Worm (Caenorhabditis elegans) whole organism, young adult: Measurements from ENCODE around the gene gphr-2.

ENCODE experiments used
- C17E4.6 ChIP-seq: fragments of 200-800 bp; sonication (Bioruptor generic); IDR thresholded peaks from 2 replicates; pipeline ENCODE4 v1.3.6; 2022; ENCODE audit warnings: missing genetic modification reagents, missing genetic modification characterization, missing compliant biosample characterization
- F10E7.11 ChIP-seq: sonication (generic microtip); optimal IDR thresholded peaks from 2 replicates; lab custom pipeline; 2017; ENCODE audit warnings: mild to moderate bottlenecking, missing genetic modification characterization, moderate library complexity, missing compliant biosample characterization
- F22D6.2 ChIP-seq: sonication (generic microtip); optimal IDR thresholded peaks from 2 replicates; lab custom pipeline; 2016; ENCODE audit warnings: mild to moderate bottlenecking, missing genetic modification characterization, missing compliant biosample characterization
- F23B12.7 ChIP-seq: sonication (generic microtip); optimal IDR thresholded peaks from 2 replicates; lab custom pipeline; 2017; ENCODE audit warnings: missing genetic modification characterization, mild to moderate bottlenecking, missing compliant biosample characterization, antibody characterized with exemption, moderate library complexity; ENCODE audit not compliant: insufficient read depth
- F37B4.10 ChIP-seq: fragments of 200-800 bp; sonication (Bioruptor generic); IDR thresholded peaks from 2 replicates; pipeline ENCODE4 v1.3.6; 2022; ENCODE audit warnings: missing genetic modification characterization, missing compliant biosample characterization
- F49E8.2 ChIP-seq: sonication (generic microtip); optimal IDR thresholded peaks from 3 replicates; lab custom pipeline; 2017; ENCODE audit warnings: missing genetic modification characterization, mild to moderate bottlenecking, missing compliant biosample characterization, antibody characterized with exemption, moderate library complexity; ENCODE audit not compliant: insufficient read depth
- F55B11.4 ChIP-seq: sonication (generic microtip); optimal IDR thresholded peaks from 2 replicates; lab custom pipeline; 2016; ENCODE audit warnings: missing compliant biosample characterization, missing genetic modification characterization, borderline replicate concordance; ENCODE audit not compliant: insufficient read depth
- F57C9.4 ChIP-seq: sonication (generic microtip); optimal IDR thresholded peaks from 2 replicates; lab custom pipeline; 2017; ENCODE audit warnings: mild to moderate bottlenecking, missing genetic modification characterization, missing compliant biosample characterization
- K11D2.4 ChIP-seq: fragments of 200-800 bp; sonication (Bioruptor generic); IDR thresholded peaks from 2 replicates; pipeline ENCODE4 v1.3.6; 2022; ENCODE audit warnings: missing genetic modification reagents, missing genetic modification characterization, missing compliant biosample characterization
- T07F8.4 ChIP-seq: sonication (generic microtip); optimal IDR thresholded peaks from 2 replicates; lab custom pipeline; 2016; ENCODE audit warnings: mild to moderate bottlenecking, missing genetic modification characterization, moderate library complexity, missing compliant biosample characterization
- Y67H2A.10 ChIP-seq: fragments of 200-800 bp; sonication (Bioruptor generic); conservative IDR thresholded peaks from 2 replicates; pipeline ENCODE4 v1.3.6; 2022; ENCODE audit warnings: missing genetic modification reagents, missing genetic modification characterization, missing compliant biosample characterization
- ZK185.1 ChIP-seq: sonication (generic microtip); optimal IDR thresholded peaks from 2 replicates; lab custom pipeline; 2016; ENCODE audit warnings: mild to moderate bottlenecking, missing genetic modification characterization, missing compliant biosample characterization; ENCODE audit not compliant: poor library complexity, severe bottlenecking
- athp-1 ChIP-seq: sonication (generic microtip); optimal IDR thresholded peaks from 2 replicates; lab custom pipeline; 2017; ENCODE audit warnings: mild to moderate bottlenecking, missing genetic modification characterization, missing compliant biosample characterization
- attf-6 ChIP-seq: fragments of 200-800 bp; sonication (Bioruptor generic); IDR thresholded peaks from 2 replicates; pipeline ENCODE4 v1.3.6; 2022; ENCODE audit warnings: missing genetic modification reagents, missing genetic modification characterization, missing compliant biosample characterization
- bed-1 ChIP-seq: fragments of 200-800 bp; sonication (Bioruptor generic); IDR thresholded peaks from 2 replicates; pipeline ENCODE4 v1.3.6; 2022; ENCODE audit warnings: missing genetic modification reagents, missing genetic modification characterization, missing compliant biosample characterization
- ccch-3 ChIP-seq: fragments of 200-800 bp; sonication (Bioruptor generic); optimal IDR thresholded peaks from 2 replicates; lab custom pipeline; 2018; ENCODE audit warnings: mild to moderate bottlenecking, missing genetic modification characterization, missing compliant biosample characterization
- cebp-2 ChIP-seq: fragments of 200-800 bp; sonication (Bioruptor generic); IDR thresholded peaks from 2 replicates; pipeline ENCODE4 v1.3.6; 2022; ENCODE audit warnings: missing genetic modification characterization, missing compliant biosample characterization
- ceh-27 ChIP-seq: fragments of 200-800 bp; sonication (Bioruptor generic); optimal IDR thresholded peaks from 2 replicates; lab custom pipeline; 2018; ENCODE audit warnings: mild to moderate bottlenecking, missing genetic modification characterization, moderate library complexity, missing compliant biosample characterization
- ceh-58 ChIP-seq: fragments of 200-800 bp; sonication (Bioruptor generic); IDR thresholded peaks from 2 replicates; pipeline ENCODE4 v1.3.6; 2022; ENCODE audit warnings: missing genetic modification characterization, missing compliant biosample characterization
- ceh-79 ChIP-seq: sonication (generic microtip); optimal IDR thresholded peaks from 2 replicates; lab custom pipeline; 2017; ENCODE audit warnings: mild to moderate bottlenecking, missing genetic modification characterization, missing compliant biosample characterization
- chd-7 ChIP-seq: sonication (generic microtip); optimal IDR thresholded peaks from 2 replicates; lab custom pipeline; 2016; ENCODE audit warnings: mild to moderate bottlenecking, missing genetic modification characterization, moderate library complexity, missing compliant biosample characterization
- dox-1 ChIP-seq: fragments of 200-800 bp; sonication (Bioruptor generic); IDR thresholded peaks from 2 replicates; pipeline ENCODE4 v1.3.6; 2022; ENCODE audit warnings: missing genetic modification reagents, missing genetic modification characterization, missing compliant biosample characterization
- egl-18 ChIP-seq: fragments of 200-800 bp; sonication (Bioruptor generic); IDR thresholded peaks from 2 replicates; pipeline ENCODE4 v1.3.6; 2022; ENCODE audit warnings: missing genetic modification reagents, missing genetic modification characterization, missing compliant biosample characterization
- ekl-4 ChIP-seq: fragments of 200-800 bp; sonication (Bioruptor generic); IDR thresholded peaks from 2 replicates; pipeline ENCODE4 v1.3.6; 2022; ENCODE audit warnings: missing genetic modification reagents, missing genetic modification characterization, missing compliant biosample characterization
- gei-17 ChIP-seq: fragments of 200-800 bp; sonication (Bioruptor generic); optimal IDR thresholded peaks from 2 replicates; lab custom pipeline; 2018; ENCODE audit warnings: mild to moderate bottlenecking, missing genetic modification characterization, missing compliant biosample characterization
- him-1 ChIP-seq: sonication (generic microtip); optimal IDR thresholded peaks from 2 replicates; lab custom pipeline; 2016; ENCODE audit warnings: missing genotype, missing genetic modification reagents, missing genetic modification characterization, missing compliant biosample characterization
- hrde-1 ChIP-seq: sonication (generic microtip); optimal IDR thresholded peaks from 2 replicates; lab custom pipeline; 2016; ENCODE audit warnings: missing genetic modification characterization, mild to moderate bottlenecking, missing compliant biosample characterization, moderate library complexity, missing genotype, missing genetic modification reagents, borderline replicate concordance
- let-607 ChIP-seq, 2 experiments: fragments of 200-800 bp in 1 of 2; sonication (Bioruptor generic) in 1 of 2; sonication (generic microtip) in 1 of 2; optimal IDR thresholded peaks; 2 replicates each; lab custom pipeline; 2016 to 2018; ENCODE audit warnings: mild to moderate bottlenecking in 2 of 2, missing compliant biosample characterization in 2 of 2, missing genetic modification characterization in 2 of 2, moderate library complexity in 2 of 2, missing genotype in 1 of 2
- lin-40 ChIP-seq: sonication (generic microtip); optimal IDR thresholded peaks from 2 replicates; lab custom pipeline; 2016; ENCODE audit warnings: missing genetic modification characterization, mild to moderate bottlenecking, missing compliant biosample characterization, missing genotype, missing genetic modification reagents
- lsl-1 ChIP-seq: fragments of 200-800 bp; sonication (Bioruptor generic); optimal IDR thresholded peaks from 2 replicates; lab custom pipeline; 2018; ENCODE audit warnings: mild to moderate bottlenecking, missing genetic modification characterization, moderate library complexity, missing compliant biosample characterization
- madf-10 ChIP-seq: sonication (generic microtip); optimal IDR thresholded peaks from 2 replicates; lab custom pipeline; 2016; ENCODE audit warnings: mild to moderate bottlenecking, missing genetic modification characterization, missing compliant biosample characterization
- nhr-80 ChIP-seq: sonication (generic microtip); optimal IDR thresholded peaks from 2 replicates; lab custom pipeline; 2016; ENCODE audit warnings: missing genetic modification characterization, missing compliant biosample characterization
- nhr-90 ChIP-seq: sonication (generic microtip); optimal IDR thresholded peaks from 2 replicates; lab custom pipeline; 2016; ENCODE audit warnings: missing genotype, mild to moderate bottlenecking, missing genetic modification characterization, missing compliant biosample characterization
- pbrm-1 ChIP-seq: fragments of 200-800 bp; sonication (Bioruptor generic); IDR thresholded peaks from 2 replicates; pipeline ENCODE4 v1.3.6; 2022; ENCODE audit warnings: missing genetic modification reagents, missing genetic modification characterization, missing compliant biosample characterization
- sea-2 ChIP-seq: fragments of 200-800 bp; sonication (Bioruptor generic); IDR thresholded peaks from 2 replicates; pipeline ENCODE4 v1.3.6; 2022; ENCODE audit warnings: missing genetic modification characterization, missing compliant biosample characterization
- snpc-1.3 ChIP-seq: sonication (generic microtip); optimal IDR thresholded peaks from 2 replicates; lab custom pipeline; 2017; ENCODE audit warnings: missing genetic modification characterization, mild to moderate bottlenecking, missing compliant biosample characterization, antibody characterized with exemption, moderate library complexity, missing genotype, missing genetic modification reagents; ENCODE audit not compliant: insufficient read depth
- snpc-4 ChIP-seq, 5 experiments: fragments of 150-350 bp in 1 of 5; sonication (generic microtip) in 4 of 5; optimal IDR thresholded peaks; 2 replicates each; lab custom pipeline; 2014 to 2018; ENCODE audit warnings: missing genetic modification characterization in 5 of 5, missing biosample characterization in 3 of 5, antibody characterized with exemption in 2 of 5, mild to moderate bottlenecking in 2 of 5, missing compliant biosample characterization in 2 of 5, missing genotype in 2 of 5, moderate library complexity in 2 of 5, missing genetic modification reagents in 1 of 5
- tbp1 ChIP-seq: fragments of 200-800 bp; sonication (Bioruptor generic); optimal IDR thresholded peaks from 2 replicates; lab custom pipeline; 2018; ENCODE audit warnings: mild to moderate bottlenecking, missing genetic modification characterization, missing compliant biosample characterization
- zfh-2 ChIP-seq: fragments of 200-800 bp; sonication (Bioruptor generic); conservative IDR thresholded peaks from 2 replicates; pipeline ENCODE4 v1.3.6; 2022; ENCODE audit warnings: missing genetic modification reagents, missing genetic modification characterization, missing compliant biosample characterization
- zim-3 ChIP-seq: sonication (generic microtip); optimal IDR thresholded peaks from 2 replicates; lab custom pipeline; 2017; ENCODE audit warnings: mild to moderate bottlenecking, missing genetic modification characterization, moderate library complexity, missing compliant biosample characterization
- ztf-18 ChIP-seq: sonication (generic microtip); optimal IDR thresholded peaks from 2 replicates; lab custom pipeline; 2016; ENCODE audit warnings: missing genotype, mild to moderate bottlenecking, missing genetic modification characterization, missing compliant biosample characterization
- ztf-25 ChIP-seq: fragments of 200-800 bp; sonication (Bioruptor generic); IDR thresholded peaks from 2 replicates; pipeline ENCODE4 v1.3.6; 2022; ENCODE audit warnings: missing genetic modification reagents, missing genetic modification characterization, missing compliant biosample characterization

The gphr-2 gene

DNA sequence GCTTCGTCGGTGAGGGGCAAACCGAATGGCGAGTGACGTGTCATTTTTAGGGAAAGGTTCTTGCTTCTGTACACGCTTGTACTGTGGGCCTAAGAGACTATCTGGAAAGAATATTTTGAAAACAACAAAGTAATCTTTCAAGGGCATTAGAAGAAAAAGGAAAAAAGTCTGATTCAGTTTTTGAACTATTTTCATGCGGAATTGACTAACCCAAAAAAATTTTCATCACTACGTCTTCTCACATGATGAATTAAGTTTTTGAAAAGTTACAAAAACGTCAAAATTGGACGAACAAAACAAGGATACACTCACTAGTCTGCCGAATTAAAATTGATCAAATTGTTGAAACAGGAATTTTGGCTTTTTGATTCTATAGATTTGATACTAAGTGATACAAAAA lies 12.7 kb upstream of the gphr-2 start, which contains the start of gene C11H1.9:
C11H1.9 (minus strand) TSS at position 101 of the 400 bp plus-strand sequence.
- TF ChIP-seq pbrm-1 (GFP tag; lab: Robert Waterston, UW) (no peak), zfh-2 (GFP tag; lab: Robert Waterston, UW) (no peak), chd-7 (tag; lab: Kevin White, UChicago) (no peak), T07F8.4 (tag; lab: Kevin White, UChicago) (no peak), ztf-25 (GFP tag; lab: Robert Waterston, UW) (no peak), athp-1 (tag; lab: Kevin White, UChicago) (no peak), zim-3 (no peak)

DNA sequence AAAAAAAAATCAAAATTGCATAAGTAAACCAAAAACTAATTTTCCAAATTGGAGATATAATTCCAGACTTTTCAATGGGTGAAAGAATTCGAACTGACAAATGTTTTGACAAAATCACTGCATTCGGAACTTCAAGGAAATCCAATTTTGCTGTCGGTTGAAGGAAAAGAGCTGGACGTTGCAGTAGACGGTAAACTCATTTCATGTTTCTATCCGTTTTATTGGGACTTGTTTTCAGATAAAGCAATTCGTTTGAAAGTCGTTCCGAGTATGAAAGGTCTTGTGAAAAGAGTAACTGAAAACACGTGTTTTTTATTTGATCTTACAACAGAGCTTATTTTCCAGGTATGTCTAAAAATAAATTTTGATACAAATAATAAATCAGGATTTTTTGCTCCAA lies 8.6 kb upstream of the gphr-2 start:
- TF ChIP-seq gei-17 (GFP tag; lab: Kevin White, UChicago) (no peak), F49E8.2 (tag; lab: Kevin White, UChicago) (no peak), F37B4.10 (GFP tag; lab: Robert Waterston, UW) (no peak)

DNA sequence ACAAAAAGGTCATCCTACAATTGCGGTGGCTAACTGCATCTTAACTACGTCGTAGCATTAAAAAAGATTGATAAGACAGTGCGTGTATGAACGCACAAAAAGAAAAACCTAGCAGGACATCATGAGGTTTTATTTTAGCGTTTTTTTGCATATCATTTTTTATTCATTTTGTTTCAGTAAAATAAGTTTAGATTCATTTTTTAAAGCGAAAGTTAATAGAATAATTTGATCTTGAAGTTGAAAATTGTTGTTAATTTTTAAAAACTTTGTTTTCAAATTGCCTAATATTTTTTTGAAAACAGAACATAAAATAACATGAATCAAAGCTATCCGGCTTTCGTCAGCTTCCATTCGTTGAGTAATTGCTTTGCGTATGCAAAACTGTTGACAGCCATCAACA lies 6.1 kb upstream of the gphr-2 start, which contains the start of gene prx-1:
prx-1 (plus strand) TSS at position 301 of the 400 bp plus-strand sequence.
- TF ChIP-seq nhr-80 (peak; percentile 27), ekl-4 (no peak)

ce11 chrX:14312416-14312815 lies 4.8 kb upstream of the gphr-2 start:
- 0 out of 2 replicates have a peak, but pooled peaks have one; percentile 30 for TF ChIP-seq K11D2.4 (GFP tag; lab: Robert Waterston, UW)
- no peak for TF ChIP-seq tbp1 (GFP tag; lab: Kevin White, UChicago)
- TF ChIP-seq ztf-18 (tag; lab: Kevin White, UChicago) = no peak
- TF ChIP-seq ceh-27 (GFP tag; lab: Kevin White, UChicago) = peak; percentile 83
- no peak for TF ChIP-seq him-1 (tag; lab: Kevin White, UChicago)
- TF ChIP-seq dox-1 (GFP tag; lab: Robert Waterston, UW) = no peak; the same call in 1 of the 2 replicates
- TF ChIP-seq Y67H2A.10 (GFP tag; lab: Robert Waterston, UW) = no peak
- no peak for TF ChIP-seq C17E4.6
- no peak for TF ChIP-seq cebp-2 (GFP tag; lab: Robert Waterston, UW)
- TF ChIP-seq snpc-1.3 (tag; lab: Kevin White, UChicago) = no peak
- TF ChIP-seq egl-18 (GFP tag; lab: Robert Waterston, UW) = no peak
- no peak for TF ChIP-seq lsl-1 (GFP tag; lab: Kevin White, UChicago)
- TF ChIP-seq snpc-4 (GFP tag; optimal IDR thresholded peaks at IDR 0.05; lab: Kevin White, UChicago) = peak; percentile 7
- peak in 2 of 4 experiments; percentile 11 to 36 for TF ChIP-seq snpc-4 (tag; optimal IDR thresholded peaks at IDR 0.05; lab: Kevin White, UChicago)
- TF ChIP-seq ZK185.1 (tag; lab: Kevin White, UChicago) = peak; percentile 54
- no peak for TF ChIP-seq ztf-25 (GFP tag; lab: Robert Waterston, UW)
- no peak for TF ChIP-seq ccch-3 (GFP tag; lab: Kevin White, UChicago)
- no peak for TF ChIP-seq F57C9.4
- TF ChIP-seq let-607 (tag; optimal IDR thresholded peaks at IDR 0.05; lab: Kevin White, UChicago) = peak in 1 of 2 experiments; percentile 13
- TF ChIP-seq F23B12.7 (tag; lab: Kevin White, UChicago) = peak; percentile 55
- TF ChIP-seq nhr-90 (tag; lab: Kevin White, UChicago) = no peak
- no peak for TF ChIP-seq ceh-79 (tag; lab: Kevin White, UChicago)
- peak; percentile 46 for TF ChIP-seq madf-10
- no peak for TF ChIP-seq sea-2
- TF ChIP-seq F22D6.2 (tag; lab: Kevin White, UChicago) = no peak
- no peak for TF ChIP-seq F10E7.11 (tag; lab: Kevin White, UChicago)
- no peak for TF ChIP-seq hrde-1 (tag; lab: Kevin White, UChicago)
- TF ChIP-seq ceh-58 = no peak
- peak; percentile 81 for TF ChIP-seq lin-40 (tag; lab: Kevin White, UChicago)
- TF ChIP-seq bed-1 (GFP tag; lab: Robert Waterston, UW) = no peak
- no peak for TF ChIP-seq F55B11.4 (tag; lab: Kevin White, UChicago)
- peak; percentile 40 for TF ChIP-seq gei-17 (GFP tag; lab: Kevin White, UChicago)
- TF ChIP-seq attf-6 (GFP tag; lab: Robert Waterston, UW) = no peak
